Worm (Caenorhabditis elegans): Measurements from ENCODE around the gene C55C3.1.

ce11 chrIV:5665353-5665918 is 43.5 kb upstream of the C55C3.1 start:
- no peak for TF ChIP-seq cog-1 (tag; optimal IDR thresholded peaks at IDR 0.05)
- no peak for TF ChIP-seq T22C8.4 (GFP tag; IDR thresholded peaks at IDR 0.05)
- no peak for TF ChIP-seq flt-1 (GFP tag; IDR thresholded peaks at IDR 0.05)
- no peak for TF ChIP-seq med-1 (GFP tag; optimal IDR thresholded peaks at IDR 0.05; ENCODE audit: insufficient read depth)
- no peak for TF ChIP-seq ztf-29 (GFP tag; IDR thresholded peaks at IDR 0.05)
- TF ChIP-seq tab-1 (GFP tag; IDR thresholded peaks at IDR 0.05), result no peak
- no peak for TF ChIP-seq klf-2 (GFP tag; conservative IDR thresholded peaks at IDR 0.05)

All from whole organism, midembryonic.